Worm (Caenorhabditis elegans): ENCODE results near the gene Y39E4A.1.

Gene Y39E4A.1

DNA sequence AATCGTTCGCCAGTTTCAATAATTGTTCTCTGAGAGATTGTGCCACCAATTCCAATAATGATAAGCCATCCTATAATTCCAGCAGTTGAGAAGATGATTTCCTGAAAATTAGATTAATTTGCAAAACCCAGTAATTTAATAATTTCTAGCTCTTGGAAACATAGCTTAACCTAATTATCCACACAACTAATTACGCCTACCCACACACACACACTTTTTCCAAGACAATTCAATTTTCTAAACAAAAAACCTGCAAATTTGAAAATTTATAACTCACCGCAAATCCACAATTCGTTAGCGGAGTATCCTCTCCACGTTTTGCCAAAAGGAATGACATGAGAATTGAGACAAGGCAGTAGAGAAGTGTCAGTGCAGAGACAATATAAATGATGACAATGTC is 34.8 kb upstream of the Y39E4A.1 start:
- TF ChIP-seq scrt-1 (GFP tag; IDR thresholded peaks at IDR 0.05) (no peak), ama-1 (optimal IDR thresholded peaks at IDR 0.05) (no peak), B0310.2 (tag; optimal IDR thresholded peaks at IDR 0.05) (no peak), pes-1 (GFP tag; IDR thresholded peaks at IDR 0.05) (no peak), ets-7 (tag; optimal IDR thresholded peaks at IDR 0.05) (no peak), ceh-13 (GFP tag; optimal IDR thresholded peaks at IDR 0.05) (no peak), hmbx-1 (tag; optimal IDR thresholded peaks at IDR 0.05) (no peak), tbx-11 (GFP tag; IDR thresholded peaks at IDR 0.05) (no peak), hmg-4 (GFP tag; optimal IDR thresholded peaks at IDR 0.05) (no peak), hnd-1 (tag; optimal IDR thresholded peaks at IDR 0.05) (no peak), tbx-37 (GFP tag; conservative IDR thresholded peaks at IDR 0.05) (no peak), sea-1 (GFP tag; conservative IDR thresholded peaks at IDR 0.05) (no peak), flt-1 (GFP tag; IDR thresholded peaks at IDR 0.05) (no peak), ceh-36 (tag; optimal IDR thresholded peaks at IDR 0.05) (no peak), F13C5.2 (tag; optimal IDR thresholded peaks at IDR 0.05) (no peak), tra-4 (tag; optimal IDR thresholded peaks at IDR 0.05) (no peak), aly-1 (tag; optimal IDR thresholded peaks at IDR 0.05) (no peak)

DNA sequence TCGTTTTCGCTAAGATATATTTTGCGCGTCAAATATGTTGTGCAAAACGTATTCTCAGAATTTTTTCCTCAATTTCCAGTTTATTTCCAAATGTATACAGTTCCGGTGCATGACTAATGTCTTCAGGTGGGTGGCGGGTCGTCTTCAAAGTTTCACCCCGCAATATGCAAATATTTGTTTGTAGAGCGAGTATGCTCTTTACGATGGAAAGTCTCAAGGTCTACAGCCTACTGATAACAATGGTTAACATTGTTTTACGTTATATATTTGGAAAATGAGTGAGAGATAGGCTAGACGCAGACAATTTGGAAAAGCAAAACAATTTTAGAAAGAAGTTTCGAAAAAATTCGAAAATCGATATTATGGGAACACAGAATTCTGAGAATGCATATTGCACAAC is 33.4 kb upstream of the Y39E4A.1 start:
- no peak for TF ChIP-seq ceh-36 (tag; optimal IDR thresholded peaks at IDR 0.05)
- TF ChIP-seq ama-1 (optimal IDR thresholded peaks at IDR 0.05) = no peak
- TF ChIP-seq sea-1 (GFP tag; conservative IDR thresholded peaks at IDR 0.05) = no peak
- no peak for TF ChIP-seq tra-4 (tag; optimal IDR thresholded peaks at IDR 0.05)
- no peak for TF ChIP-seq tbx-11 (GFP tag; IDR thresholded peaks at IDR 0.05)

- TF ChIP-seq tbx-37 (GFP tag; conservative IDR thresholded peaks at IDR 0.05) (no peak), B0310.2 (tag; optimal IDR thresholded peaks at IDR 0.05) (no peak), flt-1 (GFP tag; IDR thresholded peaks at IDR 0.05) (no peak), tbx-11 (GFP tag; IDR thresholded peaks at IDR 0.05) (no peak), ama-1 (optimal IDR thresholded peaks at IDR 0.05) (no peak), hmbx-1 (tag; optimal IDR thresholded peaks at IDR 0.05) (no peak), sea-1 (GFP tag; conservative IDR thresholded peaks at IDR 0.05) (no peak), ceh-36 (tag; optimal IDR thresholded peaks at IDR 0.05) (no peak), aly-1 (tag; optimal IDR thresholded peaks at IDR 0.05) (no peak), pes-1 (GFP tag; IDR thresholded peaks at IDR 0.05) (no peak), scrt-1 (GFP tag; IDR thresholded peaks at IDR 0.05) (no peak), tra-4 (tag; optimal IDR thresholded peaks at IDR 0.05) (no peak)
These were observed 32.6 kb upstream of the Y39E4A.1 start, which contains the start of gene Y37D8A.16 for ce11 chrIII:12918575-12918974. Y37D8A.16 (minus strand) TSS chrIII:12918675.

ce11 chrIII:12919882-12920281 is 31.3 kb upstream of the Y39E4A.1 start:
- no peak for TF ChIP-seq hnd-1 (tag; optimal IDR thresholded peaks at IDR 0.05)
- TF ChIP-seq tra-4 (tag; optimal IDR thresholded peaks at IDR 0.05) = no peak
- TF ChIP-seq sea-1 (GFP tag; conservative IDR thresholded peaks at IDR 0.05) = no peak
- no peak for TF ChIP-seq B0310.2 (tag; optimal IDR thresholded peaks at IDR 0.05)
- no peak for TF ChIP-seq ama-1 (optimal IDR thresholded peaks at IDR 0.05)
- TF ChIP-seq pes-1 (GFP tag; IDR thresholded peaks at IDR 0.05) = no peak
- no peak for TF ChIP-seq hmbx-1 (tag; optimal IDR thresholded peaks at IDR 0.05)
- no peak for TF ChIP-seq ets-7 (tag; optimal IDR thresholded peaks at IDR 0.05)
- TF ChIP-seq hmg-4 (GFP tag; optimal IDR thresholded peaks at IDR 0.05) = no peak
- TF ChIP-seq ceh-36 (tag; optimal IDR thresholded peaks at IDR 0.05) = no peak
- TF ChIP-seq tbx-37 (GFP tag; conservative IDR thresholded peaks at IDR 0.05) = no peak

ce11 chrIII:12920810-12921209 is 30.4 kb upstream of the Y39E4A.1 start:
- TF ChIP-seq tbx-11 (GFP tag; IDR thresholded peaks at IDR 0.05) (no peak), flt-1 (GFP tag; IDR thresholded peaks at IDR 0.05) (no peak)

ce11 chrIII:12925947-12926607 is 25.1 kb upstream of the Y39E4A.1 start, which contains the start of the genes npp-25 and mrps-10:
npp-25 (minus strand) TSS chrIII:12925997.
mrps-10 (plus strand) TSS chrIII:12926557.
- TF ChIP-seq F13C5.2 (tag; optimal IDR thresholded peaks at IDR 0.05) (peak; percentile 26), sea-1 (GFP tag; conservative IDR thresholded peaks at IDR 0.05) (no peak)

ce11 chrIII:12929573-12929972 is 21.6 kb upstream of the Y39E4A.1 start, which contains the start of gene Y37D8A.19:
Y37D8A.19 (plus strand) TSS chrIII:12929873.
- TF ChIP-seq tra-4 (tag; optimal IDR thresholded peaks at IDR 0.05) = no peak
- no peak for TF ChIP-seq ceh-36 (tag; optimal IDR thresholded peaks at IDR 0.05)

ce11 chrIII:12931108-12931507 is 20.1 kb upstream of the Y39E4A.1 start:
- TF ChIP-seq hmbx-1 (tag; optimal IDR thresholded peaks at IDR 0.05) (no peak), ceh-36 (tag; optimal IDR thresholded peaks at IDR 0.05) (no peak), flt-1 (GFP tag; IDR thresholded peaks at IDR 0.05) (no peak), aly-1 (tag; optimal IDR thresholded peaks at IDR 0.05) (no peak), hnd-1 (tag; optimal IDR thresholded peaks at IDR 0.05) (no peak), sea-1 (GFP tag; conservative IDR thresholded peaks at IDR 0.05) (no peak), pes-1 (GFP tag; IDR thresholded peaks at IDR 0.05) (no peak), ceh-13 (GFP tag; optimal IDR thresholded peaks at IDR 0.05) (no peak), tbx-37 (GFP tag; conservative IDR thresholded peaks at IDR 0.05) (no peak), tbx-11 (GFP tag; IDR thresholded peaks at IDR 0.05) (no peak), ama-1 (optimal IDR thresholded peaks at IDR 0.05) (no peak), hmg-4 (GFP tag; optimal IDR thresholded peaks at IDR 0.05) (no peak), scrt-1 (GFP tag; IDR thresholded peaks at IDR 0.05) (no peak), tra-4 (tag; optimal IDR thresholded peaks at IDR 0.05) (no peak), F13C5.2 (tag; optimal IDR thresholded peaks at IDR 0.05) (no peak), B0310.2 (tag; optimal IDR thresholded peaks at IDR 0.05) (no peak), ets-7 (tag; optimal IDR thresholded peaks at IDR 0.05) (no peak)
